Fruit fly (Drosophila melanogaster) whole organism, prepupa: ENCODE data around the gene Nrx-1.
A peak's percentile ranks its signal among the peaks of the same experiment; 100 is the strongest.

Source experiments
- Blimp-1 ChIP-seq: fragments of 200-800 bp; sonication (Bioruptor generic); optimal IDR thresholded peaks from 3 replicates; lab custom pipeline; 2017; ENCODE audit warnings: missing biosample characterization, missing genetic modification characterization, mild to moderate bottlenecking, moderate library complexity, missing genetic modification reagents
- CG10631 ChIP-seq: fragments of 200-800 bp; sonication (Bioruptor generic); optimal IDR thresholded peaks from 2 replicates; lab custom pipeline; 2016; ENCODE audit warnings: missing biosample characterization, missing genetic modification characterization
- CG10669 ChIP-seq: fragments of 200-800 bp; sonication (Bioruptor generic); optimal IDR thresholded peaks from 3 replicates; lab custom pipeline; 2018; ENCODE audit warnings: missing biosample characterization, mild to moderate bottlenecking, missing genetic modification characterization, moderate library complexity
- CG11762 ChIP-seq: fragments of 200-800 bp; sonication (Bioruptor generic); optimal IDR thresholded peaks from 3 replicates; lab custom pipeline; 2016; ENCODE audit warnings: missing biosample characterization, missing genetic modification characterization; ENCODE audit not compliant: insufficient read depth
- CG11902 ChIP-seq: fragments of 200-800 bp; sonication (Bioruptor generic); optimal IDR thresholded peaks from 3 replicates; lab custom pipeline; 2016; ENCODE audit warnings: missing biosample characterization, missing genetic modification characterization
- CG15336 ChIP-seq: fragments of 200-800 bp; sonication (Bioruptor generic); IDR thresholded peaks from 2 replicates; pipeline ENCODE4 v1.3.6; 2022; ENCODE audit warnings: missing biosample characterization, missing genetic modification characterization
- CG16779 ChIP-seq: fragments of 200-800 bp; sonication (Bioruptor generic); optimal IDR thresholded peaks from 3 replicates; lab custom pipeline; 2017; ENCODE audit warnings: missing biosample characterization, mild to moderate bottlenecking, missing genetic modification characterization
- CG3032 ChIP-seq: fragments of 200-800 bp; optimal IDR thresholded peaks from 2 replicates; lab custom pipeline; 2019; ENCODE audit warnings: missing biosample characterization, mild to moderate bottlenecking, missing genetic modification characterization, moderate library complexity
- CG31627 ChIP-seq: fragments of 200-800 bp; sonication (Bioruptor generic); optimal IDR thresholded peaks from 3 replicates; lab custom pipeline; 2016; ENCODE audit warnings: missing biosample characterization, missing genetic modification characterization
- CG32006 ChIP-seq: fragments of 200-800 bp; sonication (Bioruptor generic); optimal IDR thresholded peaks from 3 replicates; lab custom pipeline; 2017; ENCODE audit warnings: missing biosample characterization, mild to moderate bottlenecking, missing genetic modification characterization
- CG6276 ChIP-seq: fragments of 200-800 bp; sonication (Bioruptor generic); optimal IDR thresholded peaks from 2 replicates; lab custom pipeline; 2017; ENCODE audit warnings: missing biosample characterization, mild to moderate bottlenecking, missing genetic modification characterization
- CG6792 ChIP-seq: fragments of 200-800 bp; sonication (Bioruptor generic); optimal IDR thresholded peaks from 3 replicates; lab custom pipeline; 2016; ENCODE audit warnings: missing biosample characterization, missing genetic modification characterization
- CG6854 ChIP-seq: fragments of 200-800 bp; sonication (Bioruptor generic); optimal IDR thresholded peaks from 2 replicates; lab custom pipeline; 2017; ENCODE audit warnings: missing biosample characterization, mild to moderate bottlenecking, missing genetic modification characterization
- CG7368 ChIP-seq: fragments of 200-800 bp; sonication (Bioruptor generic); optimal IDR thresholded peaks from 3 replicates; lab custom pipeline; 2016; ENCODE audit warnings: missing biosample characterization, missing genetic modification characterization
- CG8119 ChIP-seq: fragments of 200-800 bp; sonication (Bioruptor generic); IDR thresholded peaks from 3 replicates; pipeline ENCODE4 v1.3.6; 2022; ENCODE audit warnings: missing biosample characterization, missing genetic modification characterization
- CG8319 ChIP-seq: fragments of 200-800 bp; sonication (Bioruptor generic); optimal IDR thresholded peaks from 3 replicates; lab custom pipeline; 2016; ENCODE audit warnings: missing biosample characterization, missing genetic modification characterization
- CG8632 ChIP-seq: fragments of 200-800 bp; sonication (Bioruptor generic); optimal IDR thresholded peaks from 3 replicates; lab custom pipeline; 2016; ENCODE audit warnings: missing biosample characterization, missing genetic modification characterization
- CG9139 ChIP-seq: fragments of 200-800 bp; sonication (Bioruptor generic); optimal IDR thresholded peaks from 3 replicates; lab custom pipeline; 2017; ENCODE audit warnings: missing biosample characterization, mild to moderate bottlenecking, missing genetic modification characterization
- Eip75B ChIP-seq: fragments of 200-800 bp; sonication (Bioruptor generic); optimal IDR thresholded peaks from 3 replicates; lab custom pipeline; 2016; ENCODE audit warnings: missing biosample characterization, missing genetic modification characterization
- Eip78C ChIP-seq: fragments of 200-800 bp; sonication (Bioruptor generic); peaks from one replicate; lab custom pipeline; 2016; ENCODE audit warnings: missing biosample characterization, missing genetic modification characterization
- Eip93F ChIP-seq: fragments of 200-800 bp; sonication (Bioruptor generic); optimal IDR thresholded peaks from 2 replicates; lab custom pipeline; 2016; ENCODE audit warnings: missing biosample characterization, mild to moderate bottlenecking, missing genetic modification characterization
- Ets96B ChIP-seq: fragments of 200-800 bp; optimal IDR thresholded peaks from 2 replicates; lab custom pipeline; 2019; ENCODE audit warnings: missing biosample characterization, mild to moderate bottlenecking, missing genetic modification characterization, moderate library complexity
- Gug ChIP-seq: fragments of 200-800 bp; sonication (Bioruptor generic); IDR thresholded peaks from 2 replicates; pipeline ENCODE4 v1.3.6; 2022; ENCODE audit warnings: missing biosample characterization, missing genetic modification characterization
- Hr38 ChIP-seq: sonication (Bioruptor generic); optimal IDR thresholded peaks from 2 replicates; lab custom pipeline; 2016; ENCODE audit warnings: missing biosample characterization, missing genetic modification characterization
- Hr39 ChIP-seq: fragments of 200-800 bp; sonication (Bioruptor generic); optimal IDR thresholded peaks from 2 replicates; lab custom pipeline; 2016; ENCODE audit warnings: missing biosample characterization, missing genetic modification characterization
- Hr4 ChIP-seq: fragments of 200-800 bp; sonication (Bioruptor generic); optimal IDR thresholded peaks from 3 replicates; lab custom pipeline; 2016; ENCODE audit warnings: missing biosample characterization, missing genetic modification characterization
- Met ChIP-seq: fragments of 200-800 bp; sonication (Bioruptor generic); optimal IDR thresholded peaks from 3 replicates; lab custom pipeline; 2016; ENCODE audit warnings: missing biosample characterization, missing genetic modification characterization
- Smox ChIP-seq: fragments of 200-800 bp; sonication (Bioruptor generic); optimal IDR thresholded peaks from 3 replicates; lab custom pipeline; 2016; ENCODE audit warnings: missing biosample characterization, missing genetic modification characterization
- achi ChIP-seq: fragments of 200-800 bp; sonication (Bioruptor generic); optimal IDR thresholded peaks from 3 replicates; lab custom pipeline; 2016; ENCODE audit warnings: missing biosample characterization, missing genetic modification characterization
- cyc ChIP-seq: fragments of 200-800 bp; sonication (Bioruptor generic); optimal IDR thresholded peaks from 3 replicates; lab custom pipeline; 2016; ENCODE audit warnings: missing biosample characterization, missing genetic modification characterization
- dac ChIP-seq: fragments of 200-800 bp; sonication (Bioruptor generic); optimal IDR thresholded peaks from 2 replicates; lab custom pipeline; 2017; ENCODE audit warnings: missing biosample characterization, mild to moderate bottlenecking, missing genetic modification characterization
- eg ChIP-seq: fragments of 200-800 bp; sonication (Bioruptor generic); IDR thresholded peaks from 3 replicates; pipeline ENCODE4 v1.3.6; 2022; ENCODE audit warnings: missing biosample characterization, missing genetic modification characterization
- esn ChIP-seq: fragments of 200-800 bp; sonication (Bioruptor generic); optimal IDR thresholded peaks from 2 replicates; lab custom pipeline; 2016; ENCODE audit warnings: missing biosample characterization, mild to moderate bottlenecking, missing genetic modification characterization, moderate library complexity
- fd85E ChIP-seq: fragments of 200-800 bp; sonication (Bioruptor generic); optimal IDR thresholded peaks from 3 replicates; lab custom pipeline; 2016; ENCODE audit warnings: missing biosample characterization, missing genetic modification characterization
- lz ChIP-seq: fragments of 200-800 bp; sonication (Bioruptor generic); optimal IDR thresholded peaks from 3 replicates; lab custom pipeline; 2016; ENCODE audit warnings: missing biosample characterization, missing genetic modification characterization
- net ChIP-seq: fragments of 200-800 bp; sonication (Bioruptor generic); optimal IDR thresholded peaks from 3 replicates; lab custom pipeline; 2016; ENCODE audit warnings: missing biosample characterization, missing genetic modification characterization
- spab ChIP-seq: fragments of 200-800 bp; sonication (Bioruptor generic); optimal IDR thresholded peaks from 2 replicates; lab custom pipeline; 2017; ENCODE audit warnings: missing biosample characterization, mild to moderate bottlenecking, missing genetic modification characterization, missing genetic modification reagents
- ss ChIP-seq, 2 experiments: fragments of 200-800 bp; sonication (Bioruptor generic); optimal IDR thresholded peaks; 2 replicates in 1 of 2; 3 replicates in 1 of 2; lab custom pipeline; 2017 to 2018; ENCODE audit warnings: mild to moderate bottlenecking in 2 of 2, missing biosample characterization in 2 of 2, missing genetic modification characterization in 2 of 2, moderate library complexity in 1 of 2
- topi ChIP-seq: fragments of 200-800 bp; sonication (Bioruptor generic); optimal IDR thresholded peaks from 3 replicates; lab custom pipeline; 2016; ENCODE audit warnings: missing biosample characterization, missing genetic modification characterization

Gene Nrx-1

dm6 chr3R:22491088-22491879, 23.0 kb downstream of the Nrx-1 start, which contains the start of the genes CCT1 and tHMG1:
CCT1 (minus strand) TSS chr3R:22491439.
tHMG1 (plus strand) TSS chr3R:22491829.
- TF ChIP-seq lz (GFP tag; lab: Kevin White, UChicago): peak; percentile 15
- no peak for TF ChIP-seq Hr38
- no peak for TF ChIP-seq Hr39 (GFP tag; lab: Kevin White, UChicago)
- TF ChIP-seq Blimp-1: no peak
- no peak for TF ChIP-seq Gug
- TF ChIP-seq CG11902 (GFP tag; lab: Kevin White, UChicago): no peak
- TF ChIP-seq dac (GFP tag; lab: Kevin White, UChicago): no peak
- peak; percentile 13 for TF ChIP-seq CG31627 (GFP tag; lab: Kevin White, UChicago)
- no peak for TF ChIP-seq CG8632 (GFP tag; lab: Kevin White, UChicago)
- peak; percentile 45 for TF ChIP-seq esn (GFP tag; lab: Kevin White, UChicago)
- TF ChIP-seq fd85E (GFP tag; lab: Kevin White, UChicago): no peak
- no peak for TF ChIP-seq Met
- TF ChIP-seq Eip78C (GFP tag; lab: Kevin White, UChicago): no peak
- no peak for TF ChIP-seq Hr4
- TF ChIP-seq CG3032: peak; percentile 27
- TF ChIP-seq ss (GFP tag; optimal IDR thresholded peaks at IDR 0.05; lab: Kevin White, UChicago): no peak
- no peak for TF ChIP-seq spab

- no peak for TF ChIP-seq Met
Observed at dm6 chr3R:22492767-22493166, 24.5 kb downstream of the Nrx-1 start, which contains the start of gene tHMG2. tHMG2 (plus strand) TSS chr3R:22492953.

dm6 chr3R:22494523-22495309, 26.4 kb downstream of the Nrx-1 start:
- peak; percentile 12 for TF ChIP-seq Eip75B (GFP tag; lab: Kevin White, UChicago)
- peak; percentile 2 for TF ChIP-seq CG10631 (GFP tag; lab: Kevin White, UChicago)
- no peak for TF ChIP-seq Gug
- TF ChIP-seq CG7368 (GFP tag; lab: Kevin White, UChicago): peak; percentile 1
- TF ChIP-seq CG6792 (GFP tag; lab: Kevin White, UChicago): peak; percentile 21
- TF ChIP-seq Eip78C (GFP tag; lab: Kevin White, UChicago): peak; percentile 68
- 0 out of 3 replicates have a peak, but pooled peaks have one; percentile 26 for TF ChIP-seq eg (GFP tag; lab: Robert Waterston, UW)
- peak; percentile 39 for TF ChIP-seq cyc
- TF ChIP-seq CG16779: peak; percentile 24
- TF ChIP-seq Ets96B (tag; lab: Kevin White, UChicago): peak; percentile 17
- no peak for TF ChIP-seq CG9139 (GFP tag; lab: Kevin White, UChicago)
- TF ChIP-seq topi (GFP tag; lab: Kevin White, UChicago): peak; percentile 20
- TF ChIP-seq Hr4: peak; percentile 18
- no peak for TF ChIP-seq Met
- TF ChIP-seq CG8319 (GFP tag; lab: Kevin White, UChicago): peak; percentile 55
- peak; percentile 74 for TF ChIP-seq CG6276 (GFP tag; lab: Kevin White, UChicago)

- TF ChIP-seq Eip93F (GFP tag; lab: Kevin White, UChicago): no peak
- TF ChIP-seq Hr4: no peak
- no peak for TF ChIP-seq Blimp-1
- TF ChIP-seq esn (GFP tag; lab: Kevin White, UChicago): no peak
- TF ChIP-seq CG10669: no peak
- TF ChIP-seq Met: no peak
- TF ChIP-seq CG8119: no peak
- TF ChIP-seq CG6854: no peak
- no peak for TF ChIP-seq net (GFP tag; lab: Kevin White, UChicago)
- no peak for TF ChIP-seq dac (GFP tag; lab: Kevin White, UChicago)
- no peak for TF ChIP-seq CG15336 (GFP tag; lab: Robert Waterston, UW)
- no peak for TF ChIP-seq CG32006 (GFP tag; lab: Kevin White, UChicago)
- no peak for TF ChIP-seq CG11762 (GFP tag; lab: Kevin White, UChicago)
- no peak for TF ChIP-seq fd85E (GFP tag; lab: Kevin White, UChicago)
- no peak for TF ChIP-seq CG8632 (GFP tag; lab: Kevin White, UChicago)
- TF ChIP-seq spab: no peak
- TF ChIP-seq Smox (GFP tag; lab: Kevin White, UChicago): no peak
- TF ChIP-seq achi (GFP tag; lab: Kevin White, UChicago): no peak
- TF ChIP-seq ss (GFP tag; optimal IDR thresholded peaks at IDR 0.05; lab: Kevin White, UChicago): no peak
- TF ChIP-seq Hr39 (GFP tag; lab: Kevin White, UChicago): no peak
- TF ChIP-seq, all 60 proteins: peak for 0
Observed at dm6 chr3R:22497025-22497424, 28.7 kb downstream of the Nrx-1 start, which contains the start of gene Octbeta1R. Octbeta1R (plus strand) TSS chr3R:22497215.
